Worm (Caenorhabditis elegans): ENCODE data around the gene T09D3.8.

T09D3.8 gene

DNA sequence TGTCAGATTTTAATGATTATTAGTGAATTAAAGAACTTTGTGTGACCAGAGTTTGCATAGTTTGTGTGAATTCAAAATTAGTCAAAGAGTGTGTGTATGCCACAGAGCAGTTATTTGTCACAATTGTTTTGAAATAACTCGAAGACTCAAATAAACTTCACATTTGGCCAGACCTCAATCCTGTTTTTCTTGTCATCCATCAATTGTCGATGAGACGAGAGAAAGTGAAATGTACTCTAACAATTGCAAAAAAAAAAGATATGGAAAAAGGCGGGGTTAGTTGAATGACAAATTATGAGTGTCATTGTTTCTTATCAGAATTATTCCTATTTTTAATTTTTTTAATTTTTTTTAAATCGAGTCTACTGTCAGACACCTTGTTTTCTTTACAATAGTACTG is at the start of gene T09D3.8:
TSS of gene T09D3.8 (plus strand) at position 301 of the 400 bp plus-strand sequence.
- TF ChIP-seq ceh-2 (tag; optimal IDR thresholded peaks at IDR 0.05), result no peak
- TF ChIP-seq hlh-6 (tag; optimal IDR thresholded peaks at IDR 0.05), result no peak
- no peak for TF ChIP-seq rnt-1 (tag; optimal IDR thresholded peaks at IDR 0.05)
- no peak for TF ChIP-seq Y22D7AL.16 (tag; optimal IDR thresholded peaks at IDR 0.05)
- TF ChIP-seq sox-4 (tag; optimal IDR thresholded peaks at IDR 0.05), result no peak
- no peak for TF ChIP-seq ceh-6 (GFP tag; optimal IDR thresholded peaks at IDR 0.05)
- TF ChIP-seq lim-6 (tag; optimal IDR thresholded peaks at IDR 0.05), result no peak
- TF ChIP-seq ceh-22 (tag; optimal IDR thresholded peaks at IDR 0.05), result no peak
- TF ChIP-seq pha-4 (tag; optimal IDR thresholded peaks at IDR 0.05), result no peak
- TF ChIP-seq hlh-13 (GFP tag; optimal IDR thresholded peaks at IDR 0.05), result no peak
- TF ChIP-seq hlh-30 (tag; optimal IDR thresholded peaks at IDR 0.05; ENCODE audit: insufficient read depth), result no peak
- no peak for TF ChIP-seq tbx-2 (tag; optimal IDR thresholded peaks at IDR 0.05)

ce11 chrV:5318349-5318748 is 46.6 kb upstream of the T09D3.8 start:
- no peak for TF ChIP-seq ets-4 (tag; optimal IDR thresholded peaks at IDR 0.05)
- TF ChIP-seq unc-55 (GFP tag; optimal IDR thresholded peaks at IDR 0.05), result peak; percentile 68

DNA sequence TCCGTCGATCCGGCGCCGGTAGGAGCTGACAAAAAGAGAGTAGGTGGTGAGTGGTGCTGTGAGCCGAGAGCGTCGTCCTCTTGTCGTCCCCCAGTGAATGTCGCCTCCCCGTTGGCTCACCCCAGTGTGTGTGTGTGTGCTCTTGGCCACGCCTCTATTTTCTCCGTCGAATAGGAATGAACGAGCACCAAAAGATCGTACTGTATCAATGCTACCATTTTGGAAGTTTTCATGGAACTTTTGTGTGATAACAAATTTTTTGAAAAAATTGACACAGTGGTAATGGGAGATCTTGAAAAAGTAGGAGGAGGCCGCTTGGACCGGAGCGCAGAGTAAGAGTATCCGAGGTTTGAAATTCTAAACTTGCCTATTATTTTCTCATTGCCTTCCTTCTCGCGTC is 45.5 kb upstream of the T09D3.8 start, which contains the start of gene ceh-34:
TSS of gene ceh-34 (minus strand) at position 101 of the 400 bp plus-strand sequence.
- no peak for TF ChIP-seq ceh-34 (tag; optimal IDR thresholded peaks at IDR 0.05)
- peak; percentile 24 for TF ChIP-seq hlh-6 (tag; optimal IDR thresholded peaks at IDR 0.05)

DNA sequence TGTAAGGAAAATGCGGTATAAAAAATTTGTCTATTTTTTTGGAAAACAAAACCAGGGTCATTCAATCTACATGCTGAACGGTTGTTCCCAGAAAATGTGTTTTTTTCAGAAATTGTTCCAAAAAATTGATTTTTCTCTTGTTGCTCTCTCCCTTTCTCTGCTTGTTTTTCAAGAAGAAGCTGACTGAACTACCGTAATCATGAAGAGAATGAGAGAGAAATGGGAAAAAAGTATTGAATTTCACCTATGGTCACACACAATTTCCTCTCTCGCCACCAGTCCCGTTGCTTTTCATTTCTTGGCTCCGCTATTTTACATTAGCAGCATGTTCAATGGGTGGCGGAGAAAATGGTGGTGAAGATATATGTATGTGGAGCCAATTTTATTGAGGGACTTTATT is 42.1 kb upstream of the T09D3.8 start:
- TF ChIP-seq unc-3 (GFP tag; conservative IDR thresholded peaks at IDR 0.05), result no peak
- TF ChIP-seq unc-3 (tag; optimal IDR thresholded peaks at IDR 0.05), result no peak
- TF ChIP-seq ceh-19 (GFP tag; optimal IDR thresholded peaks at IDR 0.05), result peak; percentile 48
- no peak for TF ChIP-seq tbx-7 (tag; optimal IDR thresholded peaks at IDR 0.05)
- no peak for TF ChIP-seq ceh-34 (tag; optimal IDR thresholded peaks at IDR 0.05)
- no peak for TF ChIP-seq elt-4 (tag; optimal IDR thresholded peaks at IDR 0.05)
- no peak for TF ChIP-seq ceh-18 (tag; optimal IDR thresholded peaks at IDR 0.05)
- TF ChIP-seq ztf-16 (tag; optimal IDR thresholded peaks at IDR 0.05), result no peak

- TF ChIP-seq syd-9 (tag; optimal IDR thresholded peaks at IDR 0.05) (no peak), ref-2 (tag; optimal IDR thresholded peaks at IDR 0.05) (no peak), F13H6.1 (tag; optimal IDR thresholded peaks at IDR 0.05) (no peak), ceh-2 (tag; optimal IDR thresholded peaks at IDR 0.05) (no peak), hlh-8 (tag; optimal IDR thresholded peaks at IDR 0.05) (no peak), tbx-2 (tag; optimal IDR thresholded peaks at IDR 0.05) (no peak), Y22D7AL.16 (tag; optimal IDR thresholded peaks at IDR 0.05) (no peak), ceh-22 (tag; optimal IDR thresholded peaks at IDR 0.05) (no peak), ceh-14 (tag; optimal IDR thresholded peaks at IDR 0.05) (no peak), ceh-19 (GFP tag; optimal IDR thresholded peaks at IDR 0.05) (no peak), pqm-1 (tag; optimal IDR thresholded peaks at IDR 0.05) (no peak), gmeb-2 (tag; optimal IDR thresholded peaks at IDR 0.05) (no peak), eyg-1 (tag; optimal IDR thresholded peaks at IDR 0.05) (no peak), ceh-30 (tag; optimal IDR thresholded peaks at IDR 0.05) (no peak)
Observed at ce11 chrV:5324566-5324965, 40.4 kb upstream of the T09D3.8 start, which contains the start of gene ceh-33. Gene ceh-33, minus strand, starts transcription at chrV:5324666.

ce11 chrV:5328314-5328713 is 36.6 kb upstream of the T09D3.8 start, which contains the start of gene C10G8.8:
Gene C10G8.8, minus strand, starts transcription at chrV:5328414.
- TF ChIP-seq ceh-30 (tag; optimal IDR thresholded peaks at IDR 0.05) (no peak), unc-55 (GFP tag; optimal IDR thresholded peaks at IDR 0.05) (no peak), pha-2 (tag; optimal IDR thresholded peaks at IDR 0.05) (no peak), che-1 (tag; optimal IDR thresholded peaks at IDR 0.05) (no peak), pros-1 (tag; optimal IDR thresholded peaks at IDR 0.05) (no peak), ceh-6 (GFP tag; optimal IDR thresholded peaks at IDR 0.05) (no peak), T23F11.4 (GFP tag; optimal IDR thresholded peaks at IDR 0.05) (no peak), ceh-31 (tag; optimal IDR thresholded peaks at IDR 0.05) (no peak), ref-2 (tag; optimal IDR thresholded peaks at IDR 0.05) (no peak), gmeb-2 (tag; optimal IDR thresholded peaks at IDR 0.05) (no peak), tbx-2 (tag; optimal IDR thresholded peaks at IDR 0.05) (no peak), pat-9 (tag; optimal IDR thresholded peaks at IDR 0.05) (no peak), zip-5 (tag; optimal IDR thresholded peaks at IDR 0.05) (no peak), sdc-2 (tag; optimal IDR thresholded peaks at IDR 0.05) (no peak), ceh-14 (tag; optimal IDR thresholded peaks at IDR 0.05) (no peak), nfya-1 (tag; optimal IDR thresholded peaks at IDR 0.05) (no peak), ttx-3 (tag; optimal IDR thresholded peaks at IDR 0.05) (no peak), tbx-7 (tag; optimal IDR thresholded peaks at IDR 0.05) (no peak), ceh-48 (tag; optimal IDR thresholded peaks at IDR 0.05) (no peak)
